Fruit fly (Drosophila melanogaster) whole organism, prepupa: ENCODE measurements around the gene hh.

Experiments
- CG11294 ChIP-seq: fragments of 200-800 bp; sonication (Bioruptor generic); IDR thresholded peaks from 2 replicates; pipeline ENCODE4 v1.3.6; 2022; ENCODE audit warnings: missing biosample characterization, missing genetic modification characterization
- CG15336 ChIP-seq: fragments of 200-800 bp; sonication (Bioruptor generic); IDR thresholded peaks from 2 replicates; pipeline ENCODE4 v1.3.6; 2022; ENCODE audit warnings: missing biosample characterization, missing genetic modification characterization
- CG1621 ChIP-seq: fragments of 200-800 bp; sonication (Bioruptor generic); optimal IDR thresholded peaks from 3 replicates; lab custom pipeline; 2018; ENCODE audit warnings: missing biosample characterization, mild to moderate bottlenecking, missing genetic modification characterization
- CG16779 ChIP-seq: fragments of 200-800 bp; sonication (Bioruptor generic); optimal IDR thresholded peaks from 3 replicates; lab custom pipeline; 2017; ENCODE audit warnings: missing biosample characterization, mild to moderate bottlenecking, missing genetic modification characterization
- CG3032 ChIP-seq: fragments of 200-800 bp; optimal IDR thresholded peaks from 2 replicates; lab custom pipeline; 2019; ENCODE audit warnings: missing biosample characterization, mild to moderate bottlenecking, missing genetic modification characterization, moderate library complexity
- CG32006 ChIP-seq: fragments of 200-800 bp; sonication (Bioruptor generic); optimal IDR thresholded peaks from 3 replicates; lab custom pipeline; 2017; ENCODE audit warnings: missing biosample characterization, mild to moderate bottlenecking, missing genetic modification characterization
- CG34406 ChIP-seq: fragments of 200-800 bp; sonication (Bioruptor generic); optimal IDR thresholded peaks from 3 replicates; lab custom pipeline; 2016; ENCODE audit warnings: missing biosample characterization, missing genetic modification characterization
- CG3919 ChIP-seq: fragments of 200-800 bp; sonication (Bioruptor generic); optimal IDR thresholded peaks from 3 replicates; lab custom pipeline; 2016; ENCODE audit warnings: missing biosample characterization, missing genetic modification characterization
- CG6163 ChIP-seq: fragments of 200-800 bp; sonication (Bioruptor generic); IDR thresholded peaks from 3 replicates; pipeline ENCODE4 v1.3.6; 2022; ENCODE audit warnings: missing biosample characterization, missing genetic modification characterization
- CG6276 ChIP-seq: fragments of 200-800 bp; sonication (Bioruptor generic); optimal IDR thresholded peaks from 2 replicates; lab custom pipeline; 2017; ENCODE audit warnings: missing biosample characterization, mild to moderate bottlenecking, missing genetic modification characterization
- CG6808 ChIP-seq: fragments of 200-800 bp; sonication (Bioruptor generic); optimal IDR thresholded peaks from 3 replicates; lab custom pipeline; 2017; ENCODE audit warnings: missing biosample characterization, missing genetic modification characterization, mild to moderate bottlenecking, moderate library complexity, missing genetic modification reagents
- CG8119 ChIP-seq: fragments of 200-800 bp; sonication (Bioruptor generic); IDR thresholded peaks from 3 replicates; pipeline ENCODE4 v1.3.6; 2022; ENCODE audit warnings: missing biosample characterization, missing genetic modification characterization
- CG8319 ChIP-seq: fragments of 200-800 bp; sonication (Bioruptor generic); optimal IDR thresholded peaks from 3 replicates; lab custom pipeline; 2016; ENCODE audit warnings: missing biosample characterization, missing genetic modification characterization
- CG9139 ChIP-seq: fragments of 200-800 bp; sonication (Bioruptor generic); optimal IDR thresholded peaks from 3 replicates; lab custom pipeline; 2017; ENCODE audit warnings: missing biosample characterization, mild to moderate bottlenecking, missing genetic modification characterization
- Eip75B ChIP-seq: fragments of 200-800 bp; sonication (Bioruptor generic); optimal IDR thresholded peaks from 3 replicates; lab custom pipeline; 2016; ENCODE audit warnings: missing biosample characterization, missing genetic modification characterization
- Eip78C ChIP-seq: fragments of 200-800 bp; sonication (Bioruptor generic); peaks from one replicate; lab custom pipeline; 2016; ENCODE audit warnings: missing biosample characterization, missing genetic modification characterization
- Hr39 ChIP-seq: fragments of 200-800 bp; sonication (Bioruptor generic); optimal IDR thresholded peaks from 2 replicates; lab custom pipeline; 2016; ENCODE audit warnings: missing biosample characterization, missing genetic modification characterization
- Smox ChIP-seq: fragments of 200-800 bp; sonication (Bioruptor generic); optimal IDR thresholded peaks from 3 replicates; lab custom pipeline; 2016; ENCODE audit warnings: missing biosample characterization, missing genetic modification characterization
- Sox102F ChIP-seq: fragments of 200-800 bp; sonication (Bioruptor generic); optimal IDR thresholded peaks from 2 replicates; lab custom pipeline; 2016; ENCODE audit warnings: missing biosample characterization, mild to moderate bottlenecking, missing genetic modification characterization
- Sox14 ChIP-seq: fragments of 200-800 bp; sonication (Bioruptor generic); optimal IDR thresholded peaks from 3 replicates; lab custom pipeline; 2016; ENCODE audit warnings: missing biosample characterization, missing genetic modification characterization
- Sox15 ChIP-seq: fragments of 200-800 bp; sonication (Bioruptor generic); optimal IDR thresholded peaks from 3 replicates; lab custom pipeline; 2016; ENCODE audit warnings: missing biosample characterization, missing genetic modification characterization
- achi ChIP-seq: fragments of 200-800 bp; sonication (Bioruptor generic); optimal IDR thresholded peaks from 3 replicates; lab custom pipeline; 2016; ENCODE audit warnings: missing biosample characterization, missing genetic modification characterization
- cyc ChIP-seq: fragments of 200-800 bp; sonication (Bioruptor generic); optimal IDR thresholded peaks from 3 replicates; lab custom pipeline; 2016; ENCODE audit warnings: missing biosample characterization, missing genetic modification characterization
- dac ChIP-seq: fragments of 200-800 bp; sonication (Bioruptor generic); optimal IDR thresholded peaks from 2 replicates; lab custom pipeline; 2017; ENCODE audit warnings: missing biosample characterization, mild to moderate bottlenecking, missing genetic modification characterization
- eg ChIP-seq: fragments of 200-800 bp; sonication (Bioruptor generic); IDR thresholded peaks from 3 replicates; pipeline ENCODE4 v1.3.6; 2022; ENCODE audit warnings: missing biosample characterization, missing genetic modification characterization
- fd85E ChIP-seq: fragments of 200-800 bp; sonication (Bioruptor generic); optimal IDR thresholded peaks from 3 replicates; lab custom pipeline; 2016; ENCODE audit warnings: missing biosample characterization, missing genetic modification characterization
- fkh ChIP-seq: fragments of 200-800 bp; sonication (Bioruptor generic); optimal IDR thresholded peaks from 3 replicates; lab custom pipeline; 2017; ENCODE audit warnings: missing biosample characterization, mild to moderate bottlenecking, missing genetic modification characterization, moderate library complexity
- lz ChIP-seq: fragments of 200-800 bp; sonication (Bioruptor generic); optimal IDR thresholded peaks from 3 replicates; lab custom pipeline; 2016; ENCODE audit warnings: missing biosample characterization, missing genetic modification characterization
- net ChIP-seq: fragments of 200-800 bp; sonication (Bioruptor generic); optimal IDR thresholded peaks from 3 replicates; lab custom pipeline; 2016; ENCODE audit warnings: missing biosample characterization, missing genetic modification characterization
- pdm3 ChIP-seq: fragments of 200-800 bp; sonication (Bioruptor generic); optimal IDR thresholded peaks from 3 replicates; lab custom pipeline; 2016; ENCODE audit warnings: missing biosample characterization, missing genetic modification characterization
- ss ChIP-seq, 2 experiments: fragments of 200-800 bp; sonication (Bioruptor generic); optimal IDR thresholded peaks; 2 replicates in 1 of 2; 3 replicates in 1 of 2; lab custom pipeline; 2017 to 2018; ENCODE audit warnings: mild to moderate bottlenecking in 2 of 2, missing biosample characterization in 2 of 2, missing genetic modification characterization in 2 of 2, moderate library complexity in 1 of 2
- svp ChIP-seq: fragments of 200-800 bp; sonication (Bioruptor generic); peaks from one replicate; lab custom pipeline; 2016; ENCODE audit warnings: missing biosample characterization, missing genetic modification characterization
- topi ChIP-seq: fragments of 200-800 bp; sonication (Bioruptor generic); optimal IDR thresholded peaks from 3 replicates; lab custom pipeline; 2016; ENCODE audit warnings: missing biosample characterization, missing genetic modification characterization
- vri ChIP-seq: fragments of 200-800 bp; sonication (Bioruptor generic); optimal IDR thresholded peaks from 3 replicates; lab custom pipeline; 2016; ENCODE audit warnings: missing biosample characterization, mild to moderate bottlenecking, missing genetic modification characterization

Gene hh

dm6 chr3R:23144654-23145053 is 2.9 kb upstream of the hh start (continued):
- TF ChIP-seq CG3919 (GFP tag; lab: Kevin White, UChicago) (peak; percentile 20), dac (GFP tag; lab: Kevin White, UChicago) (no peak), net (peak; percentile 3), CG34406 (GFP tag; lab: Kevin White, UChicago) (peak; percentile 19), CG6276 (GFP tag; lab: Kevin White, UChicago) (no peak), Sox14 (GFP tag; lab: Kevin White, UChicago) (peak; percentile 19), Smox (GFP tag; lab: Kevin White, UChicago) (peak; percentile 30), CG1621 (no peak), CG15336 (peak; percentile 42; the same call in 1 of the 2 replicates), topi (peak; percentile 33), achi (peak; percentile 11), lz (GFP tag; lab: Kevin White, UChicago) (peak; percentile 1)

- TF ChIP-seq fkh (GFP tag; lab: Kevin White, UChicago) (no peak), lz (GFP tag; lab: Kevin White, UChicago) (no peak), ss (GFP tag; optimal IDR thresholded peaks at IDR 0.05; lab: Kevin White, UChicago) (no peak), CG8319 (GFP tag; lab: Kevin White, UChicago) (no peak)
Measured at dm6 chr3R:23143440-23143839, 1.7 kb upstream of the hh start.

dm6 chr3R:23141113-23141512 is 593 bp downstream of the hh start:
- TF ChIP-seq topi (no peak), net (no peak), CG6163 (GFP tag; lab: Robert Waterston, UW) (no peak), CG15336 (no peak), cyc (no peak), lz (GFP tag; lab: Kevin White, UChicago) (no peak), Sox102F (no peak), Sox14 (GFP tag; lab: Kevin White, UChicago) (no peak), CG8119 (GFP tag; lab: Robert Waterston, UW) (no peak), svp (no peak), CG6808 (GFP tag; lab: Kevin White, UChicago) (no peak), eg (no peak), vri (GFP tag; lab: Kevin White, UChicago) (no peak), Sox15 (GFP tag; lab: Kevin White, UChicago) (no peak), Eip75B (GFP tag; lab: Kevin White, UChicago) (no peak), Eip78C (GFP tag; lab: Kevin White, UChicago) (no peak), Hr39 (GFP tag; lab: Kevin White, UChicago) (no peak), CG11294 (GFP tag; lab: Robert Waterston, UW) (no peak), pdm3 (GFP tag; lab: Kevin White, UChicago) (no peak)

- TF ChIP-seq vri (GFP tag; lab: Kevin White, UChicago) = peak; percentile 26
- no peak for TF ChIP-seq CG16779 (tag; lab: Kevin White, UChicago)
- TF ChIP-seq CG9139 (GFP tag; lab: Kevin White, UChicago) = no peak
- no peak for TF ChIP-seq fd85E (GFP tag; lab: Kevin White, UChicago)
- TF ChIP-seq CG3032 = no peak
- TF ChIP-seq CG11294 (GFP tag; lab: Robert Waterston, UW) = no peak
- TF ChIP-seq pdm3 (GFP tag; lab: Kevin White, UChicago) = no peak
- TF ChIP-seq lz (GFP tag; lab: Kevin White, UChicago) = no peak
- TF ChIP-seq CG6163 (GFP tag; lab: Robert Waterston, UW) = no peak
Measured at dm6 chr3R:23140280-23140679, 1.4 kb downstream of the hh start.

dm6 chr3R:23139634-23140010 is 2.1 kb downstream of the hh start:
- TF ChIP-seq CG32006 (peak; percentile 1), fkh (GFP tag; lab: Kevin White, UChicago) (peak; percentile 11), CG15336 (no peak)
